Worm (Caenorhabditis elegans) whole organism, late embryonic: ENCODE measurements around the gene C17G10.6.

Source experiments
- C38D4.7 ChIP-seq: fragments of 200-800 bp; sonication (Bioruptor generic); optimal IDR thresholded peaks from 2 replicates; lab custom pipeline; 2018; ENCODE audit warnings: mild to moderate bottlenecking, missing genetic modification characterization, moderate library complexity, missing compliant biosample characterization
- ama-1 ChIP-seq: fragments of 150-350 bp; optimal IDR thresholded peaks from 2 replicates; lab custom pipeline; 2014
- ceh-31 ChIP-seq: sonication (generic microtip); optimal IDR thresholded peaks from 2 replicates; lab custom pipeline; 2016; ENCODE audit warnings: missing genetic modification characterization, missing compliant biosample characterization
- elt-2 ChIP-seq: sonication (generic microtip); optimal IDR thresholded peaks from 2 replicates; lab custom pipeline; 2016; ENCODE audit warnings: missing genetic modification reagents, missing genetic modification characterization, missing compliant biosample characterization
- eyg-1 ChIP-seq: sonication (generic microtip); optimal IDR thresholded peaks from 2 replicates; lab custom pipeline; 2016; ENCODE audit warnings: missing genotype, missing genetic modification characterization, missing compliant biosample characterization
- fkh-10 ChIP-seq: fragments of 150-350 bp; optimal IDR thresholded peaks from 2 replicates; lab custom pipeline; 2014; ENCODE audit warnings: missing biosample characterization, missing genetic modification reagents, missing genetic modification characterization
- hlh-8 ChIP-seq: sonication (generic microtip); optimal IDR thresholded peaks from 2 replicates; lab custom pipeline; 2016; ENCODE audit warnings: missing genotype, missing genetic modification characterization, missing compliant biosample characterization
- pax-1 ChIP-seq: fragments of 150-350 bp; optimal IDR thresholded peaks from 2 replicates; lab custom pipeline; 2014; ENCODE audit warnings: missing biosample characterization, missing genetic modification characterization
- pha-4 ChIP-seq: fragments of 150-350 bp; optimal IDR thresholded peaks from 2 replicates; lab custom pipeline; 2018; ENCODE audit warnings: missing biosample characterization, missing genetic modification reagents, missing genetic modification characterization
- pqm-1 ChIP-seq: sonication (generic microtip); optimal IDR thresholded peaks from 2 replicates; lab custom pipeline; 2016; ENCODE audit warnings: missing genetic modification characterization, missing compliant biosample characterization
- ref-2 ChIP-seq: sonication (generic microtip); optimal IDR thresholded peaks from 2 replicates; lab custom pipeline; 2016; ENCODE audit warnings: missing genetic modification characterization, missing compliant biosample characterization
- ttx-3 ChIP-seq: sonication (generic microtip); optimal IDR thresholded peaks from 2 replicates; lab custom pipeline; 2016; ENCODE audit warnings: missing genetic modification reagents, missing genetic modification characterization, missing compliant biosample characterization

DNA sequence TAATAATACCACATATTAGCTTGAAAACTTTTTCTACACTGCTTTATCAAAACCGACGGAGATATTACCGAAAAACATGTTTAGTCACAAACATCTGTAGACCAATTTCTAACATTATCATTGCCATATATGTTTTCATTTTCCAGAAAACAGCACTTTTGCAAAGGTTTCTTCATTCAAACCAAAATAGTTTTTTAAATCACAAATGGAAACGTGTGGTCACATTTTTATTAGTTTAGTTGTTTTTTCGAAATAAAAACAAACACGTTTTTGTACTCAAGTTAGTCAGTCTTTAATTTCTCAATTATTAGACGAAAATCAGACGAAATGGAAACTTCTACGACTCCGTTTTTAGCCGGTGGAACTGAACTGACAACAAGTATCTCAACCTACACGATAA, 35.0 kb upstream of the C17G10.6 start, which contains the start of gene F59E12.3:
- TF ChIP-seq pax-1 (no peak), elt-2 (tag; lab: Kevin White, UChicago) (no peak), ama-1 (no peak), pqm-1 (tag; lab: Kevin White, UChicago) (no peak), eyg-1 (no peak), C38D4.7 (no peak), fkh-10 (no peak), ceh-31 (no peak), ttx-3 (no peak), hlh-8 (no peak), pha-4 (no peak), ref-2 (tag; lab: Kevin White, UChicago) (no peak)
